Fruit fly (Drosophila melanogaster) whole organism, embryonic: ENCODE data around the gene CG34034.

Experiments used
- Ada2b ChIP-seq: fragments of 200-800 bp; sonication (Bioruptor generic); IDR thresholded peaks from 2 replicates; pipeline ENCODE4 v1.3.6; 2022; ENCODE audit warnings: missing biosample characterization, missing genetic modification characterization
- CG11560 ChIP-seq: fragments of 200-800 bp; sonication (Bioruptor generic); IDR thresholded peaks from 3 replicates; pipeline ENCODE4 v1.3.6; 2022; ENCODE audit warnings: missing biosample characterization, missing genetic modification characterization
- CG11695 ChIP-seq: fragments of 200-800 bp; sonication (Bioruptor generic); IDR thresholded peaks from 3 replicates; pipeline ENCODE4 v1.3.6; 2022; ENCODE audit warnings: missing biosample characterization, missing genetic modification characterization
- CG1603 ChIP-seq: fragments of 200-800 bp; sonication (Bioruptor generic); optimal IDR thresholded peaks from 2 replicates; lab custom pipeline; 2019; ENCODE audit warnings: missing biosample characterization, mild to moderate bottlenecking, missing genetic modification characterization, moderate library complexity
- CG9437 ChIP-seq: fragments of 200-800 bp; sonication (Bioruptor generic); optimal IDR thresholded peaks from 2 replicates; lab custom pipeline; 2018; ENCODE audit warnings: missing biosample characterization, mild to moderate bottlenecking, missing genetic modification characterization
- HHEX ChIP-seq: fragments of 200-800 bp; sonication (Bioruptor generic); optimal IDR thresholded peaks from 3 replicates; lab custom pipeline; 2017; ENCODE audit warnings: missing biosample characterization, mild to moderate bottlenecking, missing genetic modification characterization, missing genetic modification reagents
- HLH4C ChIP-seq: fragments of 200-800 bp; sonication (Bioruptor generic); IDR thresholded peaks from 3 replicates; pipeline ENCODE4 v1.3.6; 2022; ENCODE audit warnings: missing biosample characterization, missing genetic modification characterization; ENCODE audit not compliant: partially characterized antibody
- HLH54F ChIP-seq: fragments of 200-800 bp; sonication (Bioruptor generic); optimal IDR thresholded peaks from 3 replicates; lab custom pipeline; 2016; ENCODE audit warnings: missing biosample characterization, missing genetic modification characterization
- crp ChIP-seq, 2 experiments: fragments of 200-800 bp; sonication (Bioruptor generic); optimal IDR thresholded peaks; 2 replicates in 1 of 2; 3 replicates in 1 of 2; lab custom pipeline; 2017; ENCODE audit warnings: missing biosample characterization in 2 of 2, missing genetic modification characterization in 2 of 2, mild to moderate bottlenecking in 1 of 2, moderate library complexity in 1 of 2
- her ChIP-seq: fragments of 200-800 bp; sonication (Bioruptor generic); optimal IDR thresholded peaks from 2 replicates; lab custom pipeline; 2016; ENCODE audit warnings: missing biosample characterization, missing genetic modification characterization
- inv ChIP-seq: fragments of 200-800 bp; sonication (Bioruptor generic); IDR thresholded peaks from 2 replicates; pipeline ENCODE4 v1.3.6; 2022; ENCODE audit warnings: missing biosample characterization, missing genetic modification characterization; ENCODE audit not compliant: partially characterized antibody
- nerfin-2 ChIP-seq: fragments of 200-800 bp; sonication (Bioruptor generic); IDR thresholded peaks from 2 replicates; pipeline ENCODE4 v1.3.6; 2022; ENCODE audit warnings: missing biosample characterization, missing genetic modification characterization; ENCODE audit not compliant: partially characterized antibody
- otp ChIP-seq: fragments of 200-800 bp; sonication (Bioruptor generic); IDR thresholded peaks from 3 replicates; pipeline ENCODE4, ENCODE4 v1.3.6; 2022; ENCODE audit warnings: missing biosample characterization, missing genetic modification characterization
- ssp ChIP-seq: fragments of 200-800 bp; sonication (Bioruptor generic); IDR thresholded peaks from 2 replicates; pipeline ENCODE4 v1.3.6; 2022; ENCODE audit warnings: missing biosample characterization, missing genetic modification characterization

dm6 chr3R:21731682-21732081, 7.2 kb downstream of the CG34034 start:
- TF ChIP-seq Ada2b (no peak), CG11560 (no peak), CG1603 (tag; lab: Kevin White, UChicago) (no peak), HHEX (GFP tag; lab: Kevin White, UChicago) (no peak), nerfin-2 (GFP tag; lab: Robert Waterston, UW) (no peak), her (GFP tag; lab: Kevin White, UChicago) (no peak), HLH54F (GFP tag; lab: Kevin White, UChicago) (no peak), HLH4C (no peak), inv (GFP tag; lab: Robert Waterston, UW) (no peak), CG11695 (GFP tag; lab: Robert Waterston, UW) (no peak), ssp (GFP tag; lab: Robert Waterston, UW) (no peak), CG9437 (GFP tag; lab: Kevin White, UChicago) (no peak), crp (GFP tag; optimal IDR thresholded peaks at IDR 0.05; lab: Kevin White, UChicago) (no peak), otp (GFP tag; lab: Robert Waterston, UW) (no peak)
